Worm (Caenorhabditis elegans): ENCODE results near the gene ceh-20.

Gene ceh-20

ce11 chrIII:6973682-6974081, 6.0 kb upstream of the ceh-20 start, which contains the start of gene F31E3.2:
Gene F31E3.2 (plus strand): TSS chrIII:6973982.
- no peak for TF ChIP-seq egl-13 (tag; optimal IDR thresholded peaks at IDR 0.05)
- no peak for TF ChIP-seq pqm-1 (tag; optimal IDR thresholded peaks at IDR 0.05)
- TF ChIP-seq lsy-2 (tag; optimal IDR thresholded peaks at IDR 0.05), result peak in 1 of 2 experiments; percentile 9
- no peak for TF ChIP-seq F16B12.6 (tag; optimal IDR thresholded peaks at IDR 0.05)

ce11 chrIII:6974952-6975351, 4.7 kb upstream of the ceh-20 start:
- TF ChIP-seq mef-2 (tag; optimal IDR thresholded peaks at IDR 0.05) (no peak), alr-1 (tag; optimal IDR thresholded peaks at IDR 0.05; ENCODE audit: borderline replicate concordance) (no peak), ceh-82 (tag; optimal IDR thresholded peaks at IDR 0.05) (no peak), ztf-11 (tag; optimal IDR thresholded peaks at IDR 0.05) (no peak), lin-13 (GFP tag; optimal IDR thresholded peaks at IDR 0.05) (no peak)

- TF ChIP-seq tlp-1 (tag; optimal IDR thresholded peaks at IDR 0.05) (no peak), pag-3 (tag; optimal IDR thresholded peaks at IDR 0.05; ENCODE audit: borderline replicate concordance, insufficient read depth) (no peak), aly-2 (tag; optimal IDR thresholded peaks at IDR 0.05) (peak; percentile 11), C34B4.2 (tag; optimal IDR thresholded peaks at IDR 0.05) (no peak), nhr-20 (tag; optimal IDR thresholded peaks at IDR 0.05) (peak; percentile 71), elt-3 (tag; optimal IDR thresholded peaks at IDR 0.05) (peak in 2 of 6 experiments; percentile 17 to 65), pax-3 (tag; optimal IDR thresholded peaks at IDR 0.05) (no peak), unc-130 (tag; optimal IDR thresholded peaks at IDR 0.05) (peak; percentile 75), efl-3 (GFP tag; optimal IDR thresholded peaks at IDR 0.05) (no peak), swsn-7 (tag; optimal IDR thresholded peaks at IDR 0.05) (peak; percentile 60), elt-2 (tag; optimal IDR thresholded peaks at IDR 0.05) (no peak), tbx-2 (tag; optimal IDR thresholded peaks at IDR 0.05) (peak; percentile 79), fkh-8 (tag; optimal IDR thresholded peaks at IDR 0.05) (no peak), alr-1 (tag; optimal IDR thresholded peaks at IDR 0.05; ENCODE audit: borderline replicate concordance) (no peak), nhr-71 (tag; optimal IDR thresholded peaks at IDR 0.05) (peak; percentile 80), efl-1 (optimal IDR thresholded peaks at IDR 0.05) (peak; percentile 48 to 62), efl-1 (GFP tag; optimal IDR thresholded peaks at IDR 0.05 in 1 of 2) (peak; percentile 40 to 82), xbp-1 (tag; optimal IDR thresholded peaks at IDR 0.05) (peak; percentile 20), C16A3.4 (tag; optimal IDR thresholded peaks at IDR 0.05) (peak; percentile 78), nhr-47 (tag; optimal IDR thresholded peaks at IDR 0.05) (peak; percentile 49), nhr-85 (tag) (peak; percentile 92), snpc-4 (tag; optimal IDR thresholded peaks at IDR 0.05) (peak; percentile 31), nhr-12 (tag; optimal IDR thresholded peaks at IDR 0.05) (no peak), dsc-1 (tag; optimal IDR thresholded peaks at IDR 0.05) (peak; percentile 78), hlh-4 (tag; optimal IDR thresholded peaks at IDR 0.05) (no peak), nhr-84 (tag; optimal IDR thresholded peaks at IDR 0.05) (no peak), isw-1 (GFP tag; IDR thresholded peaks at IDR 0.05) (no peak), jun-1 (tag; optimal IDR thresholded peaks at IDR 0.05) (no peak), lin-35 (GFP tag; optimal IDR thresholded peaks at IDR 0.05) (peak; percentile 43 to 72), lin-39 (tag; optimal IDR thresholded peaks at IDR 0.05) (no peak), ztf-11 (tag; optimal IDR thresholded peaks at IDR 0.05) (peak in 1 of 2 experiments; percentile 58), unc-98 (GFP tag; IDR thresholded peaks at IDR 0.05) (no peak), blmp-1 (tag; optimal IDR thresholded peaks at IDR 0.05) (peak; percentile 92), egl-27 (tag; optimal IDR thresholded peaks at IDR 0.05) (peak in 1 of 2 experiments; percentile 0), C04F5.9 (tag; optimal IDR thresholded peaks at IDR 0.05) (peak; percentile 96), nhr-90 (tag; optimal IDR thresholded peaks at IDR 0.05; ENCODE audit: poor library complexity) (peak; percentile 43), snu-23 (GFP tag; optimal IDR thresholded peaks at IDR 0.05) (peak; percentile 87), dpl-1 (GFP tag; optimal IDR thresholded peaks at IDR 0.05) (peak; percentile 55 to 58 (median 55)), mdl-1 (tag; optimal IDR thresholded peaks at IDR 0.05) (peak in 1 of 2 experiments; percentile 35), skn-1 (tag; optimal IDR thresholded peaks at IDR 0.05) (peak; percentile 3), ztf-4 (tag; optimal IDR thresholded peaks at IDR 0.05) (peak; percentile 47), pqm-1 (tag; optimal IDR thresholded peaks at IDR 0.05) (no peak), ceh-82 (tag; optimal IDR thresholded peaks at IDR 0.05) (peak in 1 of 3 experiments; percentile 32), fos-1 (tag; optimal IDR thresholded peaks at IDR 0.05) (peak; percentile 34)
These were observed 809 bp upstream of the ceh-20 start for ce11 chrIII:6978875-6979274.
